Worm (Caenorhabditis elegans) whole organism, L1 larva: ENCODE measurements around the gene F26F4.2.
A peak's percentile ranks its signal among the peaks of the same experiment; 100 is the strongest.

Source experiments
- C16A3.4 ChIP-seq: fragments of 150-350 bp; optimal IDR thresholded peaks from 2 replicates; lab custom pipeline; 2014; ENCODE audit warnings: missing biosample characterization, missing genetic modification characterization
- F16B12.6 ChIP-seq: fragments of 150-350 bp; optimal IDR thresholded peaks from 2 replicates; lab custom pipeline; 2014; ENCODE audit warnings: missing biosample characterization, missing genetic modification characterization
- aha-1 ChIP-seq: fragments of 150-350 bp; optimal IDR thresholded peaks from 2 replicates; lab custom pipeline; 2014; ENCODE audit warnings: missing biosample characterization, missing genetic modification characterization
- alr-1 ChIP-seq: fragments of 200-800 bp; sonication (Bioruptor generic); optimal IDR thresholded peaks from 2 replicates; lab custom pipeline; 2018; ENCODE audit warnings: borderline replicate concordance, mild to moderate bottlenecking, missing genetic modification characterization, missing compliant biosample characterization
- blmp-1 ChIP-seq: fragments of 150-350 bp; optimal IDR thresholded peaks from 2 replicates; lab custom pipeline; 2014; ENCODE audit warnings: missing biosample characterization, missing genetic modification characterization
- ceh-63 ChIP-seq: fragments of 200-800 bp; sonication (Bioruptor generic); optimal IDR thresholded peaks from 2 replicates; lab custom pipeline; 2018; ENCODE audit warnings: mild to moderate bottlenecking, missing genetic modification characterization, missing compliant biosample characterization
- ceh-8 ChIP-seq: fragments of 200-800 bp; sonication (Bioruptor generic); optimal IDR thresholded peaks from 2 replicates; lab custom pipeline; 2018; ENCODE audit warnings: mild to moderate bottlenecking, missing genetic modification characterization, moderate library complexity, missing compliant biosample characterization
- ceh-82 ChIP-seq, 3 experiments: fragments of 150-350 bp in 1 of 3; sonication (generic microtip) in 2 of 3; optimal IDR thresholded peaks; 2 replicates each; lab custom pipeline; 2014 to 2017; ENCODE audit warnings: missing biosample characterization in 3 of 3, missing genetic modification characterization in 3 of 3
- ces-1 ChIP-seq: fragments of 150-350 bp; optimal IDR thresholded peaks from 2 replicates; lab custom pipeline; 2014; ENCODE audit warnings: missing biosample characterization, missing genetic modification reagents, missing genetic modification characterization
- dsc-1 ChIP-seq: sonication (generic microtip); optimal IDR thresholded peaks from 2 replicates; lab custom pipeline; 2016; ENCODE audit warnings: mild to moderate bottlenecking, missing genetic modification characterization, missing compliant biosample characterization
- efl-3 ChIP-seq: fragments of 200-800 bp; sonication (Bioruptor generic); optimal IDR thresholded peaks from 2 replicates; lab custom pipeline; 2018; ENCODE audit warnings: mild to moderate bottlenecking, missing genetic modification characterization, missing compliant biosample characterization
- egl-13 ChIP-seq: sonication (generic microtip); optimal IDR thresholded peaks from 2 replicates; lab custom pipeline; 2016; ENCODE audit warnings: missing genotype, missing genetic modification reagents, missing genetic modification characterization, missing compliant biosample characterization
- egl-27 ChIP-seq, 2 experiments: fragments of 150-350 bp in 1 of 2; sonication (generic microtip); optimal IDR thresholded peaks; 3 replicates each; lab custom pipeline; 2017 to 2018; ENCODE audit warnings: missing biosample characterization in 2 of 2, missing genetic modification characterization in 2 of 2, missing genetic modification reagents in 2 of 2
- elt-2 ChIP-seq: sonication (generic microtip); optimal IDR thresholded peaks from 2 replicates; lab custom pipeline; 2016; ENCODE audit warnings: missing genetic modification characterization, mild to moderate bottlenecking, inconsistent platforms, missing compliant biosample characterization, missing genetic modification reagents
- elt-3 ChIP-seq, 6 experiments: fragments of 150-350 bp in 1 of 6; sonication (generic microtip); optimal IDR thresholded peaks; 2 replicates each; lab custom pipeline; 2017 to 2018; ENCODE audit warnings: missing biosample characterization in 6 of 6, missing genetic modification characterization in 6 of 6, inconsistent platforms in 1 of 6
- ets-5 ChIP-seq: fragments of 200-800 bp; sonication (Bioruptor generic); IDR thresholded peaks from 2 replicates; pipeline ENCODE4 v1.3.6; 2022; ENCODE audit warnings: missing genetic modification characterization, missing compliant biosample characterization
- fos-1 ChIP-seq: fragments of 150-350 bp; optimal IDR thresholded peaks from 2 replicates; lab custom pipeline; 2014; ENCODE audit warnings: missing biosample characterization, missing genetic modification characterization
- hlh-4 ChIP-seq: sonication (generic microtip); optimal IDR thresholded peaks from 2 replicates; lab custom pipeline; 2016; ENCODE audit warnings: mild to moderate bottlenecking, missing genetic modification characterization, missing compliant biosample characterization
- hpl-2 ChIP-seq: fragments of 150-350 bp; optimal IDR thresholded peaks from 2 replicates; lab custom pipeline; 2014; ENCODE audit warnings: missing biosample characterization, missing genetic modification reagents, missing genetic modification characterization
- irx-1 ChIP-seq: sonication (generic microtip); optimal IDR thresholded peaks from 2 replicates; lab custom pipeline; 2016; ENCODE audit warnings: missing genetic modification characterization, missing compliant biosample characterization
- jun-1 ChIP-seq: fragments of 150-350 bp; optimal IDR thresholded peaks from 2 replicates; lab custom pipeline; 2014; ENCODE audit warnings: missing biosample characterization, missing genetic modification reagents, missing genetic modification characterization
- lin-13 ChIP-seq: fragments of 150-350 bp; optimal IDR thresholded peaks from 2 replicates; lab custom pipeline; 2014; ENCODE audit warnings: missing biosample characterization, missing genetic modification reagents, missing genetic modification characterization
- lin-14 ChIP-seq: fragments of 200-800 bp; sonication (Bioruptor generic); optimal IDR thresholded peaks from 2 replicates; lab custom pipeline; 2018; ENCODE audit warnings: mild to moderate bottlenecking, missing genetic modification characterization, moderate library complexity, missing compliant biosample characterization
- lin-15B ChIP-seq: fragments of 150-350 bp; sonication (generic microtip); optimal IDR thresholded peaks from 3 replicates; lab custom pipeline; 2014; ENCODE audit warnings: missing biosample characterization, missing genetic modification characterization
- lsy-2 ChIP-seq, 2 experiments: fragments of 150-350 bp; optimal IDR thresholded peaks; 2 replicates each; lab custom pipeline; 2014; ENCODE audit warnings: missing biosample characterization in 2 of 2, missing genetic modification characterization in 2 of 2
- mab-9 ChIP-seq: fragments of 200-800 bp; sonication (Bioruptor generic); IDR thresholded peaks from 2 replicates; pipeline ENCODE4 v1.3.6; 2022; ENCODE audit warnings: missing genetic modification reagents, missing genetic modification characterization, missing compliant biosample characterization
- mep-1 ChIP-seq: fragments of 150-350 bp; optimal IDR thresholded peaks from 2 replicates; lab custom pipeline; 2014; ENCODE audit warnings: missing biosample characterization, missing genetic modification characterization
- nhr-11 ChIP-seq: fragments of 150-350 bp; optimal IDR thresholded peaks from 2 replicates; lab custom pipeline; 2014; ENCODE audit warnings: missing biosample characterization, missing genetic modification characterization
- nhr-19 ChIP-seq: fragments of 200-800 bp; sonication (Bioruptor generic); conservative IDR thresholded peaks from 2 replicates; pipeline ENCODE4 v1.3.6; 2022; ENCODE audit warnings: missing genetic modification characterization, missing compliant biosample characterization
- nhr-20 ChIP-seq: sonication (generic microtip); optimal IDR thresholded peaks from 2 replicates; lab custom pipeline; 2016; ENCODE audit warnings: mild to moderate bottlenecking, missing genetic modification characterization, missing compliant biosample characterization
- nhr-76 ChIP-seq: sonication (generic microtip); optimal IDR thresholded peaks from 2 replicates; lab custom pipeline; 2017; ENCODE audit warnings: missing biosample characterization, missing genetic modification characterization
- nhr-77 ChIP-seq: fragments of 150-350 bp; optimal IDR thresholded peaks from 2 replicates; lab custom pipeline; 2014; ENCODE audit warnings: missing biosample characterization, missing genetic modification characterization
- nhr-84 ChIP-seq: sonication (generic microtip); optimal IDR thresholded peaks from 2 replicates; lab custom pipeline; 2017; ENCODE audit warnings: missing biosample characterization, missing genetic modification characterization
- nhr-85 ChIP-seq: sonication (generic microtip); peaks from one replicate; lab custom pipeline; 2016; ENCODE audit warnings: missing genetic modification characterization, inconsistent platforms, missing compliant biosample characterization
- pax-3 ChIP-seq: fragments of 200-800 bp; sonication (Bioruptor generic); optimal IDR thresholded peaks from 2 replicates; lab custom pipeline; 2018; ENCODE audit warnings: mild to moderate bottlenecking, missing genetic modification characterization, moderate library complexity, missing compliant biosample characterization
- rnt-1 ChIP-seq: sonication (generic microtip); optimal IDR thresholded peaks from 2 replicates; lab custom pipeline; 2016; ENCODE audit warnings: mild to moderate bottlenecking, missing genetic modification characterization, moderate library complexity, missing compliant biosample characterization
- skn-1 ChIP-seq: fragments of 150-350 bp; optimal IDR thresholded peaks from 2 replicates; lab custom pipeline; 2014; ENCODE audit warnings: missing biosample characterization, missing genetic modification characterization
- snu-23 ChIP-seq: sonication (generic microtip); optimal IDR thresholded peaks from 2 replicates; lab custom pipeline; 2016; ENCODE audit warnings: missing genetic modification characterization, missing compliant biosample characterization
- tbx-2 ChIP-seq: sonication (generic microtip); optimal IDR thresholded peaks from 2 replicates; lab custom pipeline; 2016; ENCODE audit warnings: missing genetic modification characterization, missing compliant biosample characterization
- tlp-1 ChIP-seq: fragments of 150-350 bp; optimal IDR thresholded peaks from 2 replicates; lab custom pipeline; 2014; ENCODE audit warnings: missing biosample characterization, missing genetic modification characterization
- unc-130 ChIP-seq: fragments of 150-350 bp; optimal IDR thresholded peaks from 2 replicates; lab custom pipeline; 2017; ENCODE audit warnings: missing biosample characterization, missing genetic modification characterization, inconsistent platforms
- unc-98 ChIP-seq: fragments of 200-800 bp; sonication (Bioruptor generic); IDR thresholded peaks from 2 replicates; pipeline ENCODE4 v1.3.6; 2022; ENCODE audit warnings: missing genetic modification characterization, missing compliant biosample characterization

F26F4.2 gene

DNA sequence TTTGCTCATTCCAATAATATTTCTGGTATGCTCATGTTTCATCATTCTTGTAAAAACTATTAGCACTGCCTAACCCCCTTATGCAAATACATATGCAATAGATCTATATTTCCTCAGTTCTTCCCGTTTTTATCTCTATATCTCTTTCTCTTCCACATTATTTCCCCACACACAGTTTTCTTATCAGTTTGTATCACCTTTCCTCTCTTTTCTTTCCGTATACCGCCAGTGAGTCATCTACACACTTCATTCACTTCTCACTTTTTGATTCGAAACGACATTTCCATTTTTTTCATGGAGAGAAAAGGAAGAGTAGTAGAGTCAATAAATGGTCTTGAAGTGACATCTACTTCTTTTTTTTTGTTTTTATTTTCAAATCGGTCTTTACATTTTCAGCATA is 4.7 kb upstream of the F26F4.2 start:
- TF ChIP-seq dsc-1 (tag; lab: Kevin White, UChicago) (no peak), ces-1 (GFP tag; lab: Kevin White, UChicago) (no peak), ceh-8 (GFP tag; lab: Kevin White, UChicago) (no peak), ets-5 (no peak), ceh-63 (GFP tag; lab: Kevin White, UChicago) (no peak), egl-27 (tag; optimal IDR thresholded peaks at IDR 0.05; lab: Kevin White, UChicago) (no peak), nhr-84 (tag; lab: Kevin White, UChicago) (no peak), hlh-4 (tag; lab: Kevin White, UChicago) (no peak), elt-2 (tag; lab: Kevin White, UChicago) (peak; percentile 32), aha-1 (no peak), pax-3 (tag; lab: Kevin White, UChicago) (no peak), nhr-85 (tag; lab: Kevin White, UChicago) (peak; percentile 8), nhr-11 (tag; lab: Kevin White, UChicago) (no peak), ceh-82 (tag; optimal IDR thresholded peaks at IDR 0.05; lab: Kevin White, UChicago) (no peak), elt-3 (tag; optimal IDR thresholded peaks at IDR 0.05; lab: Kevin White, UChicago) (peak in 1 of 6 experiments; percentile 51), F16B12.6 (tag; lab: Kevin White, UChicago) (no peak), nhr-20 (no peak), fos-1 (no peak), jun-1 (tag; lab: Kevin White, UChicago) (no peak), unc-98 (GFP tag; lab: Robert Waterston, UW) (no peak), lin-15B (tag; lab: Kevin White, UChicago) (no peak), blmp-1 (tag; lab: Kevin White, UChicago) (peak; percentile 63), tlp-1 (tag; lab: Kevin White, UChicago) (no peak), nhr-76 (no peak), mab-9 (no peak), efl-3 (GFP tag; lab: Kevin White, UChicago) (no peak), lin-14 (GFP tag; lab: Kevin White, UChicago) (peak; percentile 16), nhr-19 (GFP tag; lab: Robert Waterston, UW) (no peak), skn-1 (tag; lab: Kevin White, UChicago) (no peak), irx-1 (tag; lab: Kevin White, UChicago) (no peak), egl-13 (tag; lab: Kevin White, UChicago) (no peak), C16A3.4 (no peak)
- TF ChIP-seq, all 84 proteins: peak for 5

DNA sequence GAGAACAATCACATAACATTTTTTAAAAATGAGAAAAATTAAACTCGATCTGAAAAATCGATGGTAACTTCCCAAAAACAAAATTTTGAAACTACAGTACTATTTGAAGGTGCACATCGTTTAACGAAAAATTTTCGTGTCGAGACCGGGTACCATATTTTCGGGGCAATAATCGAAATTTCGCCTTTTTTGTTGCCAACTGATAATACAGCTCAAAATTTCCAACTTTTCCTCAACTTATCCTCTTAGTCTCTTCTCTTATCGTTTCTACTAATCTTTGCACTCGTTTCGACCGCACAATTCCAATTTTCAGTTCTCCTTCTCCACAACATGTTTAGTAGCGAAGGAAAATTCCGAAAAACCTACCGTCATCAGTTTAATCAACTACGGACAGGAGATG is 4.2 kb upstream of the F26F4.2 start, which contains the start of gene rom-1:
Gene rom-1 (plus strand): TSS at position 301 of the 400 bp plus-strand sequence.
- no peak for TF ChIP-seq tlp-1 (tag; lab: Kevin White, UChicago)

DNA sequence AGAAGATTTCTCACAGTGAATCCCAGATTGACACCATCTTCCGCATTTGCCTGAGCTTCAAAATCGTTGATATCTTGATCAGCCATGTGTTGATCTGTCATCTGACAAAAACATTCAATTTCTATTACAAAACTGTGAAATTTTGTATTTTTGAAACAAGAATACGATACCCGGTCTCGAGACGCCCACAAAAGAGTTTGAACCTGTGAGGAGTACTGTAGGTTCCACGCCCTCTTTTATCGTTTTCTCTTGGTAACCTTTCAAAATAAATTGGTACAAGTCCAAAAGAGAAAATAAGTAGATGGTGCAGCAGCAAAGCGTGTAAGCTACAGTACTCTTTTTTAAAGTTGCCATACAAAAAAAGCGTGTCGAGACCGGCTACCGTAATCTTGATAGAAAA is 1.1 kb upstream of the F26F4.2 start, which contains the start of gene F26F4.12:
Gene F26F4.12 (minus strand): TSS at position 101 of the 400 bp plus-strand sequence.
- no peak for TF ChIP-seq rnt-1
- TF ChIP-seq nhr-85 (tag; lab: Kevin White, UChicago): no peak
- no peak for TF ChIP-seq unc-130 (tag; lab: Kevin White, UChicago)
- no peak for TF ChIP-seq lsy-2 (tag; optimal IDR thresholded peaks at IDR 0.05; lab: Kevin White, UChicago)
- TF ChIP-seq snu-23: no peak
- no peak for TF ChIP-seq tbx-2
- TF ChIP-seq hpl-2: no peak
- no peak for TF ChIP-seq F16B12.6 (tag; lab: Kevin White, UChicago)
- TF ChIP-seq nhr-84 (tag; lab: Kevin White, UChicago): no peak
- TF ChIP-seq mep-1 (tag; lab: Kevin White, UChicago): no peak
- no peak for TF ChIP-seq alr-1 (tag; lab: Kevin White, UChicago)
- no peak for TF ChIP-seq skn-1 (tag; lab: Kevin White, UChicago)
- no peak for TF ChIP-seq nhr-77 (tag; lab: Kevin White, UChicago)
- no peak for TF ChIP-seq lin-13 (GFP tag; lab: Kevin White, UChicago)
- no peak for TF ChIP-seq lin-15B (tag; lab: Kevin White, UChicago)
- no peak for TF ChIP-seq aha-1
